Fruit fly (Drosophila melanogaster): ENCODE measurements around the gene CG10237.

CG10237 gene

DNA sequence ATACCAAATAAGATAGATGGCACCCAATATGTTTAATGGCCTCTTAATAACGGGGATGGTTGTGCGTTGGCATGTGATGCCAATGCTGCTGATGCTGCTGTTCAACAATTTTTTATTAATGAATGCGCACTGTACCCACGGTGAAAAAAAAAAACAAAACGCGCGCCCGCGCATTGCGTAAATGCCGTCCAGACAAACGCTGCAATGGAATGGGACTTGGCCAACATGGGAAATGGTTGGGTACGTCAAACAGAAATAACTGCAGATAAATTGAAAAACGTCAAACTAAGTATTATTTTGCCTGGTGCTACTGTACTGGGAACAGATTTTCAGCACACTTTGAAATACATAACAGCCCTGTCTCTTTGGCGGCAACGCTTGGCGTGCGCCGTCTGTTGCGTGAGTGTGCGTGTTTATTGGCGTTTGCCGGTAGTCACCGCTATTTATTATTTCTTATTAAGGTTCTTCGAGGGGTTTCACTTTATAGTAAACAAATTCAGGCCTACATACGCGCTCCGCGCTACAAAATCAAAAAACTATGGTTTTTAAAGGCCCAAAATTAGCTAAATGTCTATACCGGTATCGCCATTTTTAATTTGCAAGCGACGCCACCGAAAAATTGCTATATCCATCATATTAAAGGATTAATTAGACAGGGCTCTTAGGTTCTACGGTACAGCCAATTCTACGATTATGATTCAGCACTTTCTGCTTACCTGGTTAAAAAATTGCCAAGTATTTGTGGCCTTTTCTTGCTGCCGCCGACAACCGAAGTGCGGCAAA lies 10.2 kb upstream of the CG10237 start (continued):
- TF ChIP-seq CG17802 (tag; optimal IDR thresholded peaks at IDR 0.05) (no peak), rib (GFP tag; IDR thresholded peaks at IDR 0.05) (no peak; the same call in 1 of the 2 replicates), CG11723 (GFP tag; optimal IDR thresholded peaks at IDR 0.05) (peak; percentile 3), CG7928 (GFP tag; optimal IDR thresholded peaks at IDR 0.05) (no peak), sens-2 (GFP tag; IDR thresholded peaks at IDR 0.05) (no peak), Med (GFP tag) (peak; percentile 63), CG17359 (tag; optimal IDR thresholded peaks at IDR 0.05) (peak; percentile 41), dan (GFP tag; IDR thresholded peaks at IDR 0.05) (no peak), CG13123 (GFP tag; optimal IDR thresholded peaks at IDR 0.05) (no peak), CHES-1-like (GFP tag; optimal IDR thresholded peaks at IDR 0.05) (peak; percentile 16), z (GFP tag; IDR thresholded peaks at IDR 0.05) (no peak), zen2 (GFP tag; IDR thresholded peaks at IDR 0.05; ENCODE audit: partially characterized antibody) (no peak; the same call in 2 of the 3 replicates), h (optimal IDR thresholded peaks at IDR 0.05) (no peak), pfk (GFP tag; optimal IDR thresholded peaks at IDR 0.05) (no peak), oc (tag; optimal IDR thresholded peaks at IDR 0.05) (no peak), Lim3 (GFP tag; IDR thresholded peaks at IDR 0.05) (peak; percentile 14; the same call in 1 of the 2 replicates), hbn (GFP tag; IDR thresholded peaks at IDR 0.05; ENCODE audit: partially characterized antibody) (no peak; the same call in 1 of the 2 replicates), CG10543 (GFP tag; optimal IDR thresholded peaks at IDR 0.05) (peak; percentile 18), CG17612 (GFP tag; IDR thresholded peaks at IDR 0.05) (no peak), row (GFP tag; IDR thresholded peaks at IDR 0.05) (peak; percentile 73), CG15479 (GFP tag; optimal IDR thresholded peaks at IDR 0.05) (peak; percentile 76), tna (GFP tag; IDR thresholded peaks at IDR 0.05; ENCODE audit: partially characterized antibody) (no peak), CG11093 (GFP tag; IDR thresholded peaks at IDR 0.05) (0 out of 3 replicates have a peak, but pooled peaks have one; percentile 35), da (GFP tag; optimal IDR thresholded peaks at IDR 0.05) (no peak), CG18599 (GFP tag; optimal IDR thresholded peaks at IDR 0.05) (peak; percentile 32), Blimp-1 (GFP tag; optimal IDR thresholded peaks at IDR 0.05) (peak; percentile 4), Poxn (GFP tag; IDR thresholded peaks at IDR 0.05) (no peak), zf30C (GFP tag; optimal IDR thresholded peaks at IDR 0.05) (no peak), Six4 (GFP tag; optimal IDR thresholded peaks at IDR 0.05) (peak; percentile 27), TFAM (GFP tag; optimal IDR thresholded peaks at IDR 0.05) (no peak), CG7372 (GFP tag; IDR thresholded peaks at IDR 0.05) (no peak), dimm (GFP tag; IDR thresholded peaks at IDR 0.05) (no peak), CG11695 (GFP tag; IDR thresholded peaks at IDR 0.05) (no peak), dmrt11E (tag; optimal IDR thresholded peaks at IDR 0.05) (no peak), CG10209 (GFP tag; optimal IDR thresholded peaks at IDR 0.05) (no peak), CG33557 (GFP tag; optimal IDR thresholded peaks at IDR 0.05) (no peak), phol (tag; optimal IDR thresholded peaks at IDR 0.05) (peak; percentile 78), chinmo (GFP tag; IDR thresholded peaks at IDR 0.05; ENCODE audit: partially characterized antibody) (no peak), crol (GFP tag; IDR thresholded peaks at IDR 0.05) (no peak), zfh1 (GFP tag; IDR thresholded peaks at IDR 0.05) (no peak), CG4707 (GFP tag; optimal IDR thresholded peaks at IDR 0.05) (no peak), ci (GFP tag; IDR thresholded peaks at IDR 0.05) (no peak), CG16863 (GFP tag; optimal IDR thresholded peaks at IDR 0.05) (no peak), CG2202 (tag; optimal IDR thresholded peaks at IDR 0.05) (no peak), twi (tag; optimal IDR thresholded peaks at IDR 0.05) (no peak), mirr (GFP tag; optimal IDR thresholded peaks at IDR 0.05) (no peak), Hey (tag; optimal IDR thresholded peaks at IDR 0.05) (no peak), CG11247 (GFP tag; IDR thresholded peaks at IDR 0.05) (no peak), CG1602 (GFP tag; optimal IDR thresholded peaks at IDR 0.05) (no peak)
